Fruit fly (Drosophila melanogaster) S2 (cell line): ENCODE measurements around the gene sxe2.

ENCODE experiments used
- CG8478 ChIP-seq: fragments of >200 bp; optimal IDR thresholded peaks from 2 replicates; lab custom pipeline; 2018
- CTCF ChIP-seq, 2 experiments: fragments of >200 bp; optimal IDR thresholded peaks; 2 replicates each; lab custom pipeline; 2018

The sxe2 gene

DNA sequence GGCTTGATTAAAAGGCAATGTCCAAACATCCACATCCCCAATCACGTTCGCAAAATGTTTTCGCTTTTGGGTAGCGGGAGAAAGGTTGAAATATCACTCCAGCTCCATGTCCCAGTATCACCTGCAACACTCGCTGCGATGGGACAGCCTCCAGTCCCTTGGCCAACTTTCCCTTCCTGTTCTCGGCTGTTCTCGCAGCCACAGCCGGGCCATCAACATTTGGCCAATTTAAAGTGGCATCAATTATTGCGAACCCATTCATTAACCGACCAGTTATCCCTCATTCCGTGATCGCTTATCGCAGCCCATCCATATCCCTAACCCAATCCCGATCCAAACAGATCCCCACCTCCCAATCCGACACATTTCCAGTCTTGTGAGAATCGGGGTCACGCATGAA lies 29.4 kb downstream of the sxe2 start:
- TF ChIP-seq CTCF (optimal IDR thresholded peaks at IDR 0.05; lab: Kevin White, UChicago) (no peak), CG8478 (lab: Kevin White, UChicago) (no peak)

DNA sequence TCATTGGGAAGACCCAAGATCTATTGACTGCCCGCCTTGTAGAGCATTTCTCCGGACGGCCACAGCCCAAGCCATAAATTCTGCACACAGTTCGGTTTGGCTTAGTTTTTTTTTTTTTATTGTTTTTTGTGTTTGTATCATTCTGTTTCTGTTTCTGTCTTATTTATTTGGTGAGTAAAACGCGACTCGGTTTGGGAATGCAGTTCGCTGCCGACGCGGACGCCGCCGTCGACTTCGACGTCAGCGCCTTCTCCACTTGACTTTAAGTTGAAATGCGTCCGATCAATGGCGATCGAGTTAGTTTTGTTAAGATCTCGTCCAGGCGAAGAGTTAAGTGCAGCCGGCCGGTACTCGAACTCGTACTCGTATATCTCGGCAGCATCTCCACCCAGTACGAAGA lies 32.2 kb downstream of the sxe2 start, which contains the start of gene Sb:
Gene Sb (plus strand): TSS at position 301 of the 400 bp plus-strand sequence.
- TF ChIP-seq CG8478 (lab: Kevin White, UChicago) (no peak), CTCF (optimal IDR thresholded peaks at IDR 0.05; lab: Kevin White, UChicago) (no peak)

DNA sequence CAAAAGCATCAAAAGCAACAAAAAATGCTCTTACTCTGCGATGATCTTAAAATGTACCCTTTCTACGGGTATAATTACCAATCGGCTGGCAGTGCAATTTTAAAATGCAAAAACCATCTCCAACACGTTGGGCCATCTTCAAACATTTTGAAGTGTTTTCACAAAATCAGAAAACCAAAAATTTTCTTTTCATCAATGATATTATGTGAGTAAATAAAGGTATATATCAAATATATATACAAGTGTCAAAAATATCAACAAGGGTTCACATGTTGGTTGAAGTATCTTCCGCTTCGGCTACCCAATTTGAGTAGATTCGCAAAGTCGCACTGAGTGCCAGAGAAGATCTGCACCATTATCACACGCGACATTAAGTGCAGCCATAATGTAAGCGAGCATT lies 33.7 kb downstream of the sxe2 start:
- no peak for TF ChIP-seq CG8478 (lab: Kevin White, UChicago)
- no peak for TF ChIP-seq CTCF (optimal IDR thresholded peaks at IDR 0.05; lab: Kevin White, UChicago)

DNA sequence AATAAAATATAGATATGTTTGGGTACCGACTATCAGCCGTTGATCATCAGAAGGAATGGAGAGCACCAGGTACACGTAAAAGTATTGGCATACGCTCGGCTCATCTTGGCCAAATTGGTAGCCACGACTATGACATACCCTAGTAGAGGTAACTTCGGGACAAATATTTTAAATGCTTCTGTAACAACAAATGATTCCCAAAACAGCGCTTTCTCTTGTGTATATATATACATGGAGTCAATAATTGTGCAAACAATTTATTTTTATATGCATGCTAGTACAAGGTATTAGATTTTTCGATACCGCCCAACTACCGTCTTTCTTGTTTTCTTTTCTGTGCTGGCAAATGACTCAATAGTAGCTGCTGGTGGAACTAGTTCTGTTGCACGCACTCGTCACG lies 35.8 kb downstream of the sxe2 start:
- TF ChIP-seq CG8478 (lab: Kevin White, UChicago) (no peak), CTCF (optimal IDR thresholded peaks at IDR 0.05; lab: Kevin White, UChicago) (no peak)

DNA sequence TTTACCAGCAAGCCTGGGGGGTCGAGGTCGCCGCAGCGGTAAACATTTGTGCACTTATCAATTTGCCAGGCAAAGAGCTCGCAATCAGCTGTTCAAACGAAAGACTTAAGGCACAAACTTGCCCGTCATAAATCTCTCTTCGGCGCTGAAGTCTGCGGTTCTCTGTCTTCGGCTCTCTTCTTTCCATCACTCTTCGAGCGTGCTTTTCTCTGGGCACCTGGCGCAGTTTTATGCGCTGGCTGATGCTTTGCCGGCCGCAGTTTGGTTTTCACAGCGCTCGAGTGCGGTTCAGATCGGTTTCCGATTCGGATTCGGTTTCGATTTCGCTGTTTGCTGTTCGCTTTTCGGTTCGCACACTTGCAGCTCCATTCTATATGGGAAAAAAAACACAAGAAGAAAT lies 44.8 kb downstream of the sxe2 start:
- TF ChIP-seq CG8478 (lab: Kevin White, UChicago) (no peak), CTCF (optimal IDR thresholded peaks at IDR 0.05; lab: Kevin White, UChicago) (no peak)

DNA sequence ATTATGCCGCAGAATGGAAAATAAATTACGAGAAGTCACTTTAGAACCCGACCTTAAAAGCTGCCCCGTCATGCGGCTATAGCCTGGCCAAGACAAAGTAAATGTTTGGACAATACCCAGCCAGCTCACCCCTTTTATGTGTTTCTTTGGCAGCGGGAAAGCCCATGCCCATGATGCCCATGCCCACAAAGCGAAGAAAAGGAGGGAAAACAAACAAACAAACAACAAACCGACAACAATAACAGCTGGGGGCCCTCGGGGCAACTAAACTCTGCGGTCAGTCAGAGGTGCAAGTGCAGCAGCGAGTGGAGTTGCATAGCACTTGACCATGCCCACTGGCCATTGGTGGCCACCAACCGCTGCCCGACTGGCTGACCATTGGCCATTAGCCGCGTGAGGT lies 51.9 kb downstream of the sxe2 start:
- TF ChIP-seq CTCF (optimal IDR thresholded peaks at IDR 0.05; lab: Kevin White, UChicago): no peak
- no peak for TF ChIP-seq CG8478 (lab: Kevin White, UChicago)
